Fruit fly (Drosophila melanogaster): ENCODE results near the gene CG2794.

DNA sequence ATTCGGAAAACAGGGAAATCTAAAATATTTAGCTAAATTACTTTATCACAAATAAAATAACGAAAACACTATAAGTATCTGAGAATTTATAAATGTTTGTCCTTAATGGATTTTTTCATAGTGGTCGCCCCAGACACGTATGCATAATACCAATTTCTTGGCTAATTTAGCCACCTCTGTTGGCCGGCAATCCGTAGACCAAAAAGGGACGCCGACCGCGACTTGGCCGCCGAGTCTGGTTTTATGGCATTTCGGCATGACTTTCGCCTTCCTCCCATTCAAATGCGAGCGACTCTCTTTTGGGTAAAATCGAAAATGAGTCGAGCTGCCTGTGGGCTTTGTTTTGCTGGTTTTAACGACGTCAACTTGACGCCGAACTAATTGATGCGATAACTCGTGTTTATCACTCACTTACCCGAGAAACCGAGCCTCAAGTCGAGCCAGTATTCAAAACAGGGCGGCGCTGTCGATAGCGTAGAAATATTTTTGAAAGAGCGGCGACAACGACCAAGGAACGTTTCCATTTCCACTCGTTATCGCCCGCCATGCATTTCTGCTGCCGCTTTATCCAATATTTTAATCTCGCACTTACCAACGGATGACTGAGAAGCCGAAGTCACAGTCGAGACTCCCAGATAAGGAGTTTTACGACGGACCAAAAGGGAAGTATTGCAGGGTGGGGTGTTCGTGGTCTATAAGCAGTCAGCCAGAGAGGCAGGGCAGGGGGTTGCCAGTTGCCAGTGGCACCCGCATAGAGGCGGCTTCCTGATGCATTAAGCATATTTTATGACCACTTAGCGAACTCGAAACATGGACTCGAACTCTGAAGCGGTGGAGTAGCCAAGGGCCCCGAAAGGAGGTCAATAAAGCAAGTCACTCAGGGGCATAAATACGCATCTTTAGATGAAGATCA, 44.7 kb upstream of the CG2794 start:
- TF ChIP-seq Abd-B (GFP tag; optimal IDR thresholded peaks at IDR 0.05) (no peak), Dfd (GFP tag; optimal IDR thresholded peaks at IDR 0.05) (no peak), HLH106 (tag; optimal IDR thresholded peaks at IDR 0.05) (no peak), br (GFP tag; optimal IDR thresholded peaks at IDR 0.05) (no peak), dsf (GFP tag; optimal IDR thresholded peaks at IDR 0.05; ENCODE audit: borderline replicate concordance) (no peak), jim (GFP tag; optimal IDR thresholded peaks at IDR 0.05) (no peak), pan (optimal IDR thresholded peaks at IDR 0.05) (no peak)
